Worm (Caenorhabditis elegans): ENCODE results near the gene F01D4.5.

DNA sequence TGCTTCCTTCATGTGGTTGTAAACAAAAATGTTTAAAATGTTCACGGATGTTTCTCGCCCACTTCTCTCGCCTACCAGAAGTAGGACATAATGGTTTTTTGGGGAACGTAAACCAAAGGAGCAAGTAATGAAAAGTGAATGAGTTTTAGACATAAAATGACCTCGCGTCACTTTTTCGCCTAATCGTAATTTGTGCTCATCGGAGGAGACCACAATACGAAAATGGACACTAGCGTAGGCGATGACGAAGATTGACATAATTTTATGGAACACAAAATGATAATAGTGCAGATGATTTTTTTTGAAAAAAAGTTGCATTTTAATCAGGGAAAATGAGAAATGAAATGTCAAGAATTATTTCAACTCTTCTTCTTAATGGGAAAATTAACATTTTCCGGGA, 14.8 kb downstream of the F01D4.5 start:
- TF ChIP-seq T22C8.4 (GFP tag; IDR thresholded peaks at IDR 0.05) (no peak), klf-2 (GFP tag; conservative IDR thresholded peaks at IDR 0.05) (no peak), cog-1 (tag; optimal IDR thresholded peaks at IDR 0.05) (no peak), flt-1 (GFP tag; IDR thresholded peaks at IDR 0.05) (no peak), tab-1 (GFP tag; IDR thresholded peaks at IDR 0.05) (no peak)
